Worm (Caenorhabditis elegans) whole organism, L4/young adult: Measurements from ENCODE around the gene cks-1.

Source experiments
- W03F9.2 ChIP-seq: fragments of 150-350 bp; optimal IDR thresholded peaks from 2 replicates; lab custom pipeline; 2014; ENCODE audit warnings: missing biosample characterization, missing genetic modification characterization
- dao-5 ChIP-seq: sonication (generic microtip); optimal IDR thresholded peaks from 2 replicates; lab custom pipeline; 2016; ENCODE audit warnings: missing genotype, missing genetic modification characterization, moderate library complexity, missing compliant biosample characterization
- him-1 ChIP-seq: sonication (generic microtip); optimal IDR thresholded peaks from 2 replicates; lab custom pipeline; 2016; ENCODE audit warnings: missing genotype, missing genetic modification reagents, missing genetic modification characterization, missing compliant biosample characterization

cks-1 gene

ce11 chrIV:8513619-8514018 lies at the start of gene cks-1:
cks-1 (plus strand) TSS chrIV:8513919.
- TF ChIP-seq W03F9.2 (tag; lab: Kevin White, UChicago) (no peak), dao-5 (tag; lab: Kevin White, UChicago) (no peak), him-1 (no peak)

- TF ChIP-seq him-1: no peak
- no peak for TF ChIP-seq W03F9.2 (tag; lab: Kevin White, UChicago)
- TF ChIP-seq dao-5 (tag; lab: Kevin White, UChicago): no peak
Observed at ce11 chrIV:8464187-8464586, 49.5 kb upstream of the cks-1 start.

ce11 chrIV:8472493-8472892 lies 41.2 kb upstream of the cks-1 start, which contains the start of gene oat-1:
oat-1 (minus strand) TSS chrIV:8472593.
- TF ChIP-seq dao-5 (tag; lab: Kevin White, UChicago): no peak
- TF ChIP-seq W03F9.2 (tag; lab: Kevin White, UChicago): no peak

- TF ChIP-seq him-1 (no peak), dao-5 (tag; lab: Kevin White, UChicago) (no peak), W03F9.2 (tag; lab: Kevin White, UChicago) (no peak)
Observed at ce11 chrIV:8473756-8474155, 40.0 kb upstream of the cks-1 start, which contains the start of gene C28C12.11. C28C12.11 (plus strand) TSS chrIV:8474056.

ce11 chrIV:8475030-8475679 lies 38.6 kb upstream of the cks-1 start:
- no peak for TF ChIP-seq dao-5 (tag; lab: Kevin White, UChicago)
- no peak for TF ChIP-seq W03F9.2 (tag; lab: Kevin White, UChicago)

- TF ChIP-seq W03F9.2 (tag; lab: Kevin White, UChicago) (no peak), dao-5 (tag; lab: Kevin White, UChicago) (no peak), him-1 (no peak)
Observed at ce11 chrIV:8476166-8476565, 37.6 kb upstream of the cks-1 start.

ce11 chrIV:8476880-8477279 lies 36.8 kb upstream of the cks-1 start, which contains the start of gene spp-10:
spp-10 (plus strand) TSS chrIV:8477180.
- TF ChIP-seq him-1: no peak
- no peak for TF ChIP-seq dao-5 (tag; lab: Kevin White, UChicago)
- no peak for TF ChIP-seq W03F9.2 (tag; lab: Kevin White, UChicago)

- TF ChIP-seq W03F9.2 (tag; lab: Kevin White, UChicago): no peak
- TF ChIP-seq him-1: no peak
- TF ChIP-seq dao-5 (tag; lab: Kevin White, UChicago): no peak
Observed at ce11 chrIV:8478516-8478915, 35.2 kb upstream of the cks-1 start.

ce11 chrIV:8479346-8479745 lies 34.4 kb upstream of the cks-1 start, which contains the start of gene hlh-12:
hlh-12 (minus strand) TSS chrIV:8479446.
- no peak for TF ChIP-seq dao-5 (tag; lab: Kevin White, UChicago)
- no peak for TF ChIP-seq W03F9.2 (tag; lab: Kevin White, UChicago)
- no peak for TF ChIP-seq him-1

- TF ChIP-seq W03F9.2 (tag; lab: Kevin White, UChicago): no peak
- TF ChIP-seq dao-5 (tag; lab: Kevin White, UChicago): no peak
- no peak for TF ChIP-seq him-1
Observed at ce11 chrIV:8481308-8481707, 32.4 kb upstream of the cks-1 start, which contains the start of gene spp-8. spp-8 (plus strand) TSS chrIV:8481664.

- TF ChIP-seq W03F9.2 (tag; lab: Kevin White, UChicago) (no peak), him-1 (no peak), dao-5 (tag; lab: Kevin White, UChicago) (no peak)
Observed at ce11 chrIV:8487183-8487582, 26.5 kb upstream of the cks-1 start, which contains the start of gene srlf-3. srlf-3 (plus strand) TSS chrIV:8487483.

ce11 chrIV:8488043-8488442 lies 25.7 kb upstream of the cks-1 start:
- no peak for TF ChIP-seq him-1
- no peak for TF ChIP-seq W03F9.2 (tag; lab: Kevin White, UChicago)
- TF ChIP-seq dao-5 (tag; lab: Kevin White, UChicago): no peak

ce11 chrIV:8489915-8490314 lies 23.8 kb upstream of the cks-1 start, which contains the start of gene srlf-2:
srlf-2 (plus strand) TSS chrIV:8490215.
- TF ChIP-seq dao-5 (tag; lab: Kevin White, UChicago): no peak
- TF ChIP-seq W03F9.2 (tag; lab: Kevin White, UChicago): no peak
- no peak for TF ChIP-seq him-1

ce11 chrIV:8492242-8492641 lies 21.5 kb upstream of the cks-1 start, which contains the start of gene sru-7:
sru-7 (plus strand) TSS chrIV:8492542.
- no peak for TF ChIP-seq W03F9.2 (tag; lab: Kevin White, UChicago)
- no peak for TF ChIP-seq him-1
- no peak for TF ChIP-seq dao-5 (tag; lab: Kevin White, UChicago)
